Fruit fly (Drosophila melanogaster) whole organism, embryonic: ENCODE data around the gene Tsen34.

Experiments
- Aef1 ChIP-seq: fragments of 200-800 bp; sonication (Bioruptor generic); IDR thresholded peaks from 3 replicates; pipeline ENCODE4 v1.3.6; 2022; ENCODE audit warnings: missing biosample characterization, missing genetic modification characterization
- CG10321 ChIP-seq: fragments of 200-800 bp; sonication (Bioruptor generic); IDR thresholded peaks from 2 replicates; pipeline ENCODE4 v1.3.6; 2022; ENCODE audit warnings: missing biosample characterization, missing genetic modification characterization
- CG10543 ChIP-seq: fragments of 200-800 bp; sonication (Bioruptor generic); optimal IDR thresholded peaks from 3 replicates; lab custom pipeline; 2017; ENCODE audit warnings: missing biosample characterization, mild to moderate bottlenecking, missing genetic modification characterization, moderate library complexity
- CG10959 ChIP-seq: fragments of 200-800 bp; sonication (Bioruptor generic); IDR thresholded peaks from 2 replicates; pipeline ENCODE4 v1.3.6; 2022; ENCODE audit warnings: missing biosample characterization, missing genetic modification characterization
- CG11398 ChIP-seq: fragments of 200-800 bp; sonication (Bioruptor generic); optimal IDR thresholded peaks from 2 replicates; lab custom pipeline; 2016; ENCODE audit warnings: missing biosample characterization, missing genetic modification characterization
- CG11456 ChIP-seq: fragments of 200-800 bp; sonication (Bioruptor generic); IDR thresholded peaks from 3 replicates; pipeline ENCODE4 v1.3.6; 2022; ENCODE audit warnings: missing biosample characterization, missing genetic modification characterization
- CG14667 ChIP-seq: fragments of 200-800 bp; sonication (Bioruptor generic); IDR thresholded peaks from 2 replicates; pipeline ENCODE4 v1.3.6; 2022; ENCODE audit warnings: missing biosample characterization, missing genetic modification characterization
- CG17328 ChIP-seq: fragments of 200-800 bp; sonication (Bioruptor generic); IDR thresholded peaks from 2 replicates; pipeline ENCODE4 v1.3.6; 2022; ENCODE audit warnings: missing biosample characterization, missing genetic modification characterization
- CG18476 ChIP-seq: fragments of 200-800 bp; sonication (Bioruptor generic); optimal IDR thresholded peaks from 2 replicates; lab custom pipeline; 2016; ENCODE audit warnings: missing biosample characterization, mild to moderate bottlenecking, missing genetic modification characterization
- CG18619 ChIP-seq: fragments of 200-800 bp; sonication (Bioruptor generic); optimal IDR thresholded peaks from 3 replicates; lab custom pipeline; 2017; ENCODE audit warnings: missing biosample characterization, mild to moderate bottlenecking, missing genetic modification characterization
- CG2199 ChIP-seq: fragments of 200-800 bp; sonication (Bioruptor generic); IDR thresholded peaks from 3 replicates; pipeline ENCODE4 v1.3.6; 2022; ENCODE audit warnings: missing biosample characterization, missing genetic modification characterization
- CG33213 ChIP-seq: fragments of 200-800 bp; sonication (Bioruptor generic); optimal IDR thresholded peaks from 3 replicates; lab custom pipeline; 2016; ENCODE audit warnings: missing biosample characterization, missing genetic modification characterization
- CG42726 ChIP-seq: fragments of 200-800 bp; sonication (Bioruptor generic); IDR thresholded peaks from 2 replicates; pipeline ENCODE4 v1.3.6; 2022; ENCODE audit warnings: missing biosample characterization, missing genetic modification characterization; ENCODE audit not compliant: partially characterized antibody
- CG6765 ChIP-seq: fragments of 200-800 bp; sonication (Bioruptor generic); optimal IDR thresholded peaks from 3 replicates; lab custom pipeline; 2017; ENCODE audit warnings: missing biosample characterization, mild to moderate bottlenecking, missing genetic modification characterization
- CG7839 ChIP-seq: fragments of 200-800 bp; sonication (Bioruptor generic); optimal IDR thresholded peaks from 3 replicates; lab custom pipeline; 2018; ENCODE audit warnings: missing biosample characterization, mild to moderate bottlenecking, missing genetic modification characterization, moderate library complexity
- CG8478 ChIP-seq: fragments of >200 bp; optimal IDR thresholded peaks from 2 replicates; lab custom pipeline; 2018
- CG8924 ChIP-seq: fragments of 200-800 bp; optimal IDR thresholded peaks from 3 replicates; lab custom pipeline; 2019; ENCODE audit warnings: missing biosample characterization, mild to moderate bottlenecking, missing genetic modification characterization, moderate library complexity
- CkIIα-i1 ChIP-seq: fragments of 200-800 bp; sonication (Bioruptor generic); IDR thresholded peaks from 2 replicates; pipeline ENCODE4 v1.3.6; 2022; ENCODE audit warnings: missing biosample characterization, missing genetic modification characterization
- D19B ChIP-seq: fragments of 200-800 bp; sonication (Bioruptor generic); optimal IDR thresholded peaks from 2 replicates; lab custom pipeline; 2017; ENCODE audit warnings: missing biosample characterization, mild to moderate bottlenecking, missing genetic modification characterization
- Dek ChIP-seq: fragments of 200-800 bp; sonication (Bioruptor generic); optimal IDR thresholded peaks from 3 replicates; lab custom pipeline; 2019; ENCODE audit warnings: missing biosample characterization, mild to moderate bottlenecking, missing genetic modification characterization, moderate library complexity
- Dll ChIP-seq: fragments of 200-800 bp; sonication (Bioruptor generic); IDR thresholded peaks from 4 replicates; pipeline ENCODE4 v1.3.6; 2022; ENCODE audit warnings: missing biosample characterization, missing genetic modification characterization; ENCODE audit not compliant: partially characterized antibody
- Dp ChIP-seq: fragments of 200-800 bp; sonication (Bioruptor generic); optimal IDR thresholded peaks from 2 replicates; lab custom pipeline; 2018; ENCODE audit warnings: missing biosample characterization, mild to moderate bottlenecking, missing genetic modification characterization, moderate library complexity
- Fer2 ChIP-seq: fragments of 200-800 bp; sonication (Bioruptor generic); optimal IDR thresholded peaks from 2 replicates; lab custom pipeline; 2018; ENCODE audit warnings: missing biosample characterization, mild to moderate bottlenecking, missing genetic modification characterization, moderate library complexity
- Gsc ChIP-seq: fragments of 200-800 bp; sonication (Bioruptor generic); IDR thresholded peaks from 2 replicates; pipeline ENCODE4 v1.3.6; 2022; ENCODE audit warnings: missing biosample characterization, missing genetic modification characterization
- Jarid2 ChIP-seq: fragments of 200-800 bp; sonication (Bioruptor generic); optimal IDR thresholded peaks from 3 replicates; lab custom pipeline; 2017; ENCODE audit warnings: mild to moderate bottlenecking, missing biosample characterization, missing genetic modification reagents, missing genetic modification characterization
- MTF-1 ChIP-seq: fragments of 200-800 bp; sonication (Bioruptor generic); optimal IDR thresholded peaks from 2 replicates; lab custom pipeline; 2018; ENCODE audit warnings: missing biosample characterization, mild to moderate bottlenecking, missing genetic modification characterization, borderline replicate concordance
- Mad ChIP-seq: fragments of 200-800 bp; sonication (Bioruptor generic); optimal IDR thresholded peaks from 2 replicates; lab custom pipeline; 2016; ENCODE audit warnings: missing biosample characterization, missing genetic modification characterization
- Six4 ChIP-seq: fragments of 200-800 bp; sonication (Bioruptor generic); optimal IDR thresholded peaks from 2 replicates; lab custom pipeline; 2016; ENCODE audit warnings: missing biosample characterization, missing genetic modification characterization
- YL-1 ChIP-seq: fragments of 200-800 bp; sonication (Bioruptor generic); optimal IDR thresholded peaks from 3 replicates; lab custom pipeline; 2017; ENCODE audit warnings: missing biosample characterization, mild to moderate bottlenecking, missing genetic modification characterization
- amos ChIP-seq: fragments of 200-800 bp; sonication (Bioruptor generic); IDR thresholded peaks from 2 replicates; pipeline ENCODE4 v1.3.6; 2022; ENCODE audit warnings: missing biosample characterization, missing genetic modification characterization; ENCODE audit not compliant: partially characterized antibody
- crol ChIP-seq: fragments of 200-800 bp; sonication (Bioruptor generic); IDR thresholded peaks from 2 replicates; pipeline ENCODE4 v1.3.6; 2022; ENCODE audit warnings: missing biosample characterization, missing genetic modification characterization
- grau ChIP-seq: fragments of 200-800 bp; optimal IDR thresholded peaks from 3 replicates; lab custom pipeline; 2019; ENCODE audit warnings: missing biosample characterization, mild to moderate bottlenecking, missing genetic modification characterization, moderate library complexity
- ind ChIP-seq: fragments of 200-800 bp; sonication (Bioruptor generic); optimal IDR thresholded peaks from 3 replicates; lab custom pipeline; 2016; ENCODE audit warnings: missing biosample characterization, missing genetic modification characterization
- insv ChIP-seq, 2 experiments: fragments of 200-800 bp; sonication (Bioruptor generic); optimal IDR thresholded peaks; 3 replicates each; lab custom pipeline; 2016 to 2018; ENCODE audit warnings: missing biosample characterization in 2 of 2, missing genetic modification characterization in 2 of 2
- inv ChIP-seq: fragments of 200-800 bp; sonication (Bioruptor generic); IDR thresholded peaks from 2 replicates; pipeline ENCODE4 v1.3.6; 2022; ENCODE audit warnings: missing biosample characterization, missing genetic modification characterization; ENCODE audit not compliant: partially characterized antibody
- kah ChIP-seq: fragments of 200-800 bp; sonication (Bioruptor generic); optimal IDR thresholded peaks from 2 replicates; lab custom pipeline; 2018; ENCODE audit warnings: missing biosample characterization, mild to moderate bottlenecking, missing genetic modification characterization
- mld ChIP-seq: fragments of 200-800 bp; sonication (Bioruptor generic); IDR thresholded peaks from 3 replicates; pipeline ENCODE4 v1.3.6; 2022; ENCODE audit warnings: missing biosample characterization, missing genetic modification characterization; ENCODE audit not compliant: partially characterized antibody
- pho ChIP-seq: fragments of 200-800 bp; sonication (Bioruptor generic); optimal IDR thresholded peaks from 2 replicates; lab custom pipeline; 2016; ENCODE audit warnings: missing biosample characterization, missing genetic modification characterization
- pnt ChIP-seq: fragments of 200-800 bp; sonication (Bioruptor generic); optimal IDR thresholded peaks from 3 replicates; lab custom pipeline; 2016; ENCODE audit warnings: missing biosample characterization, missing genetic modification characterization
- pros ChIP-seq: fragments of 200-800 bp; sonication (Bioruptor generic); optimal IDR thresholded peaks from 3 replicates; lab custom pipeline; 2019; ENCODE audit warnings: missing biosample characterization, mild to moderate bottlenecking, missing genetic modification characterization, moderate library complexity
- pzg ChIP-seq: fragments of 200-800 bp; sonication (Bioruptor generic); optimal IDR thresholded peaks from 3 replicates; lab custom pipeline; 2018; ENCODE audit warnings: missing biosample characterization, mild to moderate bottlenecking, missing genetic modification characterization, moderate library complexity
- sd ChIP-seq: fragments of 200-800 bp; sonication (Bioruptor generic); optimal IDR thresholded peaks from 3 replicates; lab custom pipeline; 2018; ENCODE audit warnings: missing biosample characterization, mild to moderate bottlenecking, missing genetic modification characterization, moderate library complexity
- sima ChIP-seq: fragments of 200-800 bp; sonication (Bioruptor generic); optimal IDR thresholded peaks from 2 replicates; lab custom pipeline; 2016; ENCODE audit warnings: missing biosample characterization, missing genetic modification characterization
- twi ChIP-seq: fragments of 200-800 bp; optimal IDR thresholded peaks from 2 replicates; lab custom pipeline; 2019; ENCODE audit warnings: missing biosample characterization, mild to moderate bottlenecking, missing genetic modification characterization, moderate library complexity

Tsen34 gene

DNA sequence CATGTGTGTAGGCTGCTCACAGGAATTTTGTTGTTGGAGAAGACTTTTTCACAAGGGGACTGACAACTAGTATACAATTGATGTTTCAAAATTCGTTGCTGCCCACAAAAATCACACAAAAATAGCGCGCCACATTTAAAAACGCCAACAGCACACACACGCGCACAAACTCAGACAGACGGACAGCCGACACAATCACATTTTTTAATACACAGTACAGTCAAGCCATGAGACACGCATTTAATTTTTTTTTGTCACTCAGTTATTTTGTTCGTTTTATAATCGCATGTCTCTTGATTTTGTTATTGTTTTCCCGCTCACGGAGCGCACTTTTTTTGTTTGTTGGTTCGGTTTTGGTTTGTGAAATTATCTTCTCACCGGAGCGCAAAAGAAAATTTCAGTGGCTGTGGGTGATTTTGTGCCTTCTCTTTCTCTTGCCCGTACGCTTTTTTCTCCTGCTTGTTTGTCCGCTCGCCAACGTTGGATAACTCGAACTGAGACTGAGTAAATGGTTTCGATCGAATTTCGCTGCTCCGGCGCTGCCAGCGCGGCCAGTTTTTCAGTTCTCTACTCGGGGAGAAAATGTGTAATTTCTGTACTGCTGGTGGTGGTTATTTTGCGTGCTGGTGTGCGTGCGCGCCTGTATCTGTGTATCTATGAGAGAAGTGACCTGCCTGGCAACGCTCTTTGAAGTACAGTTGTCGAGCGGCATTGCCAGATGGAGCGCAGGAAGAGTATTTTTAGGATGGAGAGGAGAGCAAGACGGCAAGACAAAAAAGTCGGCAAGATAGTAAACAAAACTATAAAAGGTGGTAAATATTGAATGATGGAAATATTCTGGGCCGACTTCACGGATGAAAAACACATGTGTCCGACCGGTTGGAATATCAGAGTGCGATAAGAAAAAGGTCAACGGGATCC lies 3.9 kb downstream of the Tsen34 start, which contains the start of gene CG42507 (continued):
- TF ChIP-seq pzg (GFP tag; lab: Kevin White, UChicago) (peak; percentile 5), amos (GFP tag; lab: Robert Waterston, UW) (no peak; the same call in 1 of the 2 replicates), kah (GFP tag; lab: Kevin White, UChicago) (peak; percentile 80)

DNA sequence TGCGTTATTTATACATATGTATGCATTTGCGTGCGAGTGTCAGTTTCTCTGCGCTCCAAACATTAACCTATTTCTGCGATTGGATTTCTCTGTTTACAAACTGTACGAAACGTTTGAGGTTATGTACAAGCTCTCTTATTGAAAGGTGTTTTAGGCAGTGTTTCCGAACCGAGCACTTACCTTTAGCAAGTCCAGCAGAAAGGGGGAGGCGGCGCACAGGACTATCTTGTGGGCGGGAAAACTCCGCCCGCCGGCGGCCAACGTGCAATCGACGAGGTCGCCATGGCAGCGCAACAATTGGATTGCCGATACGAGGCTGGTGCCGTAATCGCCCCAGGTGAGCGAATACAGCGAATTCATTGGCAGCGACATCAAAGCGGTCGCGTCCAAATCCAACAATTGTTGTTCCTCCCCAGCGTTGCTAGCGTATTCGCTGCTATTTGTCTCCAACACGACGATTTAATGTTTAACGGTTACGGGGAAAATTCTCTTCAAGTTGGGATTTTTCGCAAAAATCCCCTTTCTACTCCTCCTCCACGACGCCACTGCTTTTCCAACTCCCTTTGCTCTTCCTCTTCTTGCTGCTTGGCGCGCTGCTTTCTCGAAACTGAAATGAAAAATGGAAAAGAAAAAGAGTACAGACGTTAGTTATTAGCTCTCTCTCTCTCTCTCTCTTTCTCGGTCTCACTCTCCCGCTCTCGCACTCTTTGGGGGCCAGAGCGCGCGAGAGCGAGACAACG lies 4.8 kb downstream of the Tsen34 start:
- TF ChIP-seq Mad (GFP tag; lab: Kevin White, UChicago), result peak; percentile 85
- peak; percentile 70 for TF ChIP-seq crol (GFP tag; lab: Robert Waterston, UW)
- peak; percentile 83 for TF ChIP-seq D19B
- peak; percentile 82 for TF ChIP-seq MTF-1 (GFP tag; lab: Kevin White, UChicago)
- TF ChIP-seq CG11398, result peak; percentile 88
- peak; percentile 90 for TF ChIP-seq CG7839
- no peak for TF ChIP-seq mld
- peak; percentile 89 for TF ChIP-seq Aef1 (GFP tag; lab: Robert Waterston, UW)
- peak; percentile 95 for TF ChIP-seq pho (GFP tag; lab: Kevin White, UChicago)
- peak; percentile 90 for TF ChIP-seq pnt
- TF ChIP-seq CG11456 (GFP tag; lab: Robert Waterston, UW), result peak; percentile 95
- TF ChIP-seq Dek, result peak; percentile 86
- peak; percentile 73 for TF ChIP-seq CG10543 (GFP tag; lab: Kevin White, UChicago)
- TF ChIP-seq twi (tag; lab: Kevin White, UChicago), result peak; percentile 49
- TF ChIP-seq CG8478 (lab: Kevin White, UChicago), result peak; percentile 35
- TF ChIP-seq CG6765 (GFP tag; lab: Kevin White, UChicago), result peak; percentile 63
- TF ChIP-seq CG17328, result peak; percentile 92
- no peak for TF ChIP-seq sd (tag; lab: Kevin White, UChicago)
- no peak; the same call in 1 of the 2 replicates for TF ChIP-seq inv
- TF ChIP-seq CG18619 (GFP tag; lab: Kevin White, UChicago), result peak; percentile 87
- peak; percentile 93 for TF ChIP-seq CG10321 (GFP tag; lab: Robert Waterston, UW)
- TF ChIP-seq sima, result peak; percentile 57
- TF ChIP-seq CG33213, result peak; percentile 80
- peak; percentile 77 for TF ChIP-seq CG8924 (tag; lab: Kevin White, UChicago)
- peak; percentile 93 for TF ChIP-seq pros (GFP tag; lab: Kevin White, UChicago)
- TF ChIP-seq CG42726 (GFP tag; lab: Robert Waterston, UW), result no peak
- TF ChIP-seq grau, result peak; percentile 85
- peak; percentile 81 for TF ChIP-seq Jarid2 (GFP tag; lab: Kevin White, UChicago)
- TF ChIP-seq CG14667 (GFP tag; lab: Robert Waterston, UW), result peak; percentile 78
- peak; percentile 38; the same call in 1 of the 3 replicates for TF ChIP-seq CG2199 (GFP tag; lab: Robert Waterston, UW)
- TF ChIP-seq Dp, result peak; percentile 11
- TF ChIP-seq CkIIα-i1 (GFP tag; lab: Robert Waterston, UW), result peak; percentile 45; the same call in 1 of the 2 replicates
- TF ChIP-seq Six4 (GFP tag; lab: Kevin White, UChicago), result peak; percentile 75
- peak; percentile 24 for TF ChIP-seq YL-1 (GFP tag; lab: Kevin White, UChicago)
- TF ChIP-seq Gsc (GFP tag; lab: Robert Waterston, UW), result no peak; the same call in 1 of the 2 replicates
- peak; percentile 94 for TF ChIP-seq ind
- TF ChIP-seq Dll, result 0 out of 4 replicates have a peak, but pooled peaks have one; percentile 29
- TF ChIP-seq CG18476 (GFP tag; lab: Kevin White, UChicago), result peak; percentile 85
- peak in 1 of 2 experiments; percentile 80 for TF ChIP-seq insv (GFP tag; optimal IDR thresholded peaks at IDR 0.05; lab: Kevin White, UChicago)
- TF ChIP-seq CG10959 (GFP tag; lab: Robert Waterston, UW), result peak; percentile 55; the same call in 1 of the 2 replicates
- peak; percentile 73 for TF ChIP-seq Fer2 (tag; lab: Kevin White, UChicago)
